Fruit fly (Drosophila melanogaster) whole organism: Measurements from ENCODE around the gene Msr-110.

ENCODE experiments used
- CG8478 ChIP-seq: fragments of >200 bp; optimal IDR thresholded peaks from 2 replicates; lab custom pipeline; 2018; ENCODE audit warnings: inconsistent platforms
- Dll ChIP-seq: fragments of >200 bp; optimal IDR thresholded peaks from 2 replicates; lab custom pipeline; 2017
- EcR ChIP-seq, 2 experiments: fragments of >200 bp; optimal IDR thresholded peaks; 2 replicates each; lab custom pipeline; 2017; ENCODE audit warnings: missing biosample characterization in 2 of 2, missing genetic modification characterization in 2 of 2, missing genetic modification reagents in 2 of 2
- pan ChIP-seq: fragments of >200 bp; optimal IDR thresholded peaks from 2 replicates; lab custom pipeline; 2017
- psq ChIP-seq: fragments of >200 bp; optimal IDR thresholded peaks from 2 replicates; lab custom pipeline; 2017
- usp ChIP-seq: fragments of >200 bp; optimal IDR thresholded peaks from 2 replicates; lab custom pipeline; 2017; ENCODE audit warnings: missing biosample characterization, missing genetic modification characterization, mixed read lengths

Gene Msr-110

DNA sequence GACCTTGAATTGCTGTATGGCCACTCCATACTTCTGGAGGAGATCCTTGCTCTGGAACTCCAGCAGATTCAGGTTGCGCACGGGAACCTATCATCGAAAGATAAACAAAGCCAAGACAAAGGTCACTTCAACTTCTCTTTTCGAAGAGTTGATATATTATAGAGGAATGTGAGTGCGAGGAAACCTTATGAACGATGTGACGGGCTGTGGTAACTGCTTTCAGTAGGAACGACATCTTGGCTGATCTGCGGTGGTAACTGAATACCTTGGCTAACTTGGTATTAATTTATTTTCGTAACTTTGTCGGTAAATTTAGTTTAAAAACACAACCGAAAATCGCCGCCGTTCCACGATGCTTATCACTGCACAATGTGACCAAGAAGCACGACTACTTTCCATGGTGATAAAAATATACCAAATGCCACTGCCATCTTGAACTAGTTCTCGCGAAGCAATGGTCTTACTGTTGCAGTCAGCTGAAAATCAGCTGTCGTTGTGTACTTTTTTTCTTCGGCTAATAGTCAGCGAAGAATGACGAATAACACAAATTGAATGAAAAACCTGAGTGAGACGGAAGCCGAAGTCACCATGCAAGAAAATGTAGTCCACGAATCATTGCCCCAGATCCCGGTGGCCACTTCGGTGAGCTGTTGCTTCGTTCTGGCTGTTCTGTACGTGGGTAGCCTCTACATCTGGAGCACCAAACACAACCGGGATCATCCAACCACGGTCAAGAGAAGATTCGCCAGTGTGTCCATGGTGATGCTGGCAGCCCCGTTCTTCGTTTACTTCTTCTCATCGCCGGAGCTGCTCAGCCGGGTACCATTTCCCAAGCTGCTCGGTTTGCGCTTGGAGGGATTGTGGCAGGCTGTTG lies 13.6 kb downstream of the Msr-110 start, which contains the start of the genes ScsbetaG and Sras:
Gene ScsbetaG, minus strand, starts transcription at position 383 of the 874 bp plus-strand sequence.
Gene Sras, plus strand, starts transcription at position 466 of the 874 bp plus-strand sequence.
- no peak for TF ChIP-seq CG8478 (lab: Kevin White, UChicago)
- no peak for TF ChIP-seq pan (lab: Kevin White, UChicago)
- TF ChIP-seq Dll (lab: Kevin White, UChicago), result no peak
- TF ChIP-seq EcR (GFP tag; optimal IDR thresholded peaks at IDR 0.05; lab: Kevin White, UChicago), result no peak
- no peak for TF ChIP-seq usp
- TF ChIP-seq psq (lab: Kevin White, UChicago), result no peak

dm6 chr3L:5562584-5562983 lies 14.6 kb downstream of the Msr-110 start:
- TF ChIP-seq usp (no peak), Dll (lab: Kevin White, UChicago) (no peak), CG8478 (lab: Kevin White, UChicago) (no peak), EcR (GFP tag; optimal IDR thresholded peaks at IDR 0.05; lab: Kevin White, UChicago) (no peak), psq (lab: Kevin White, UChicago) (no peak), pan (lab: Kevin White, UChicago) (no peak)

dm6 chr3L:5561341-5561740 lies 15.8 kb downstream of the Msr-110 start, which contains the start of gene sinu:
TSS of gene sinu (minus strand) at chr3L:5561598.
- TF ChIP-seq usp, result no peak
- no peak for TF ChIP-seq EcR (GFP tag; optimal IDR thresholded peaks at IDR 0.05; lab: Kevin White, UChicago)

dm6 chr3L:5556195-5556594 lies 21.0 kb downstream of the Msr-110 start:
- no peak for TF ChIP-seq usp
- TF ChIP-seq EcR (GFP tag; optimal IDR thresholded peaks at IDR 0.05; lab: Kevin White, UChicago), result no peak
- no peak for TF ChIP-seq psq (lab: Kevin White, UChicago)
- no peak for TF ChIP-seq Dll (lab: Kevin White, UChicago)
- TF ChIP-seq CG8478 (lab: Kevin White, UChicago), result no peak
- TF ChIP-seq pan (lab: Kevin White, UChicago), result no peak

- TF ChIP-seq psq (lab: Kevin White, UChicago) (no peak), CG8478 (lab: Kevin White, UChicago) (no peak), pan (lab: Kevin White, UChicago) (no peak), usp (no peak), Dll (lab: Kevin White, UChicago) (no peak), EcR (GFP tag; optimal IDR thresholded peaks at IDR 0.05; lab: Kevin White, UChicago) (no peak)
Observed at dm6 chr3L:5554377-5554776, 22.8 kb downstream of the Msr-110 start.

dm6 chr3L:5553717-5554116 lies 23.4 kb downstream of the Msr-110 start:
- TF ChIP-seq psq (lab: Kevin White, UChicago) (no peak), Dll (lab: Kevin White, UChicago) (no peak), pan (lab: Kevin White, UChicago) (no peak), usp (no peak), CG8478 (lab: Kevin White, UChicago) (no peak), EcR (GFP tag; optimal IDR thresholded peaks at IDR 0.05; lab: Kevin White, UChicago) (no peak)

DNA sequence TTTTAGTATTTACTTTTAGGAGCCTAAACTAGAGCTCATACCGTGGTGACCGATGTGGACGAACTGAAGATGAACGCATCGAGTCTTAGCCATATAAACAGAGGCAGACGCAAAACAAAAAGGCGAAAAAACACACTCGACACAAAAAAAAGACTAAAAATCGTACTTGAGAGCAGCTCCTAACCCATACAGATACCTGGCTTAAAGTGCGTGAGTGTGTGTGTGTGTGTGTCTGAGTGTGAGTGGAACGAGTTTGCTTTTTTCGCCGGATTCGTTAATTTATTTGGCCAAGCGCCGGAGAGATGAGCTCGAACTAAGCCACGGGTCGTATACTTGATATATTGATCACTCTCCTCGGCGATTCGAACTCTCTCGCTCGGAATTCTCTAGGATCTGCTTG lies 26.1 kb downstream of the Msr-110 start, which contains the start of gene frm:
Gene frm, minus strand, starts transcription at position 73 of the 400 bp plus-strand sequence.
- no peak for TF ChIP-seq psq (lab: Kevin White, UChicago)
- no peak for TF ChIP-seq pan (lab: Kevin White, UChicago)
- TF ChIP-seq usp, result no peak
- no peak for TF ChIP-seq EcR (GFP tag; optimal IDR thresholded peaks at IDR 0.05; lab: Kevin White, UChicago)
- no peak for TF ChIP-seq Dll (lab: Kevin White, UChicago)
- no peak for TF ChIP-seq CG8478 (lab: Kevin White, UChicago)

DNA sequence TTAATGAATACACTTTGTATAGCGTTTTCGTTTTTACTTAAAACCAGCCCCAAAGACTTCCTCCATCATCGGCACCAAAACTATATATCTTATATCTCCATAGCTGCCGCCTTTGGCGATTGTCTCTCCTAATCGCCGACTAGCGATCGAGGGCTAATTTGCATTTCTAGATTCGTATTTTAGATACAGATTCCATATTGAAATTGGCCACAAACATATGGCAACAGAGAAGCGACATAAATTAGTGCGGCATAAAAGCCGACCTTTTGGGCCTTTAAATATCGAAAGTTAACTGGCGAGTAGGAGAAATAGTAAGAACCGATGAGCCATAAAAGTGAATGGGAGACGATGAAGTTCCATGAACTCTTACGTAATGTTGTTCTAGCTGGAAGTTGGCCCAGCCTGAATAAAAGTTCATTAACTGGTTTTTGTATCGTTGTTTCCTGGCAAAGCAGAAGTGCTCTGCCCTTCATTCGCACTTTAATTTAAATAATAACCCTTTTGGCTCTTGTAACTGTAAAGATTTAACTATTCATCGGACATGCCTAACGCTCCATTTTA lies 28.5 kb downstream of the Msr-110 start:
- TF ChIP-seq pan (lab: Kevin White, UChicago) (no peak), usp (no peak), Dll (lab: Kevin White, UChicago) (no peak), CG8478 (lab: Kevin White, UChicago) (no peak), EcR (GFP tag; optimal IDR thresholded peaks at IDR 0.05; lab: Kevin White, UChicago) (no peak)

- no peak for TF ChIP-seq CG8478 (lab: Kevin White, UChicago)
- TF ChIP-seq Dll (lab: Kevin White, UChicago), result no peak
- no peak for TF ChIP-seq psq (lab: Kevin White, UChicago)
- TF ChIP-seq EcR (GFP tag; optimal IDR thresholded peaks at IDR 0.05; lab: Kevin White, UChicago), result no peak
- TF ChIP-seq pan (lab: Kevin White, UChicago), result no peak
- no peak for TF ChIP-seq usp
Observed at dm6 chr3L:5542772-5543371, 34.3 kb downstream of the Msr-110 start.

DNA sequence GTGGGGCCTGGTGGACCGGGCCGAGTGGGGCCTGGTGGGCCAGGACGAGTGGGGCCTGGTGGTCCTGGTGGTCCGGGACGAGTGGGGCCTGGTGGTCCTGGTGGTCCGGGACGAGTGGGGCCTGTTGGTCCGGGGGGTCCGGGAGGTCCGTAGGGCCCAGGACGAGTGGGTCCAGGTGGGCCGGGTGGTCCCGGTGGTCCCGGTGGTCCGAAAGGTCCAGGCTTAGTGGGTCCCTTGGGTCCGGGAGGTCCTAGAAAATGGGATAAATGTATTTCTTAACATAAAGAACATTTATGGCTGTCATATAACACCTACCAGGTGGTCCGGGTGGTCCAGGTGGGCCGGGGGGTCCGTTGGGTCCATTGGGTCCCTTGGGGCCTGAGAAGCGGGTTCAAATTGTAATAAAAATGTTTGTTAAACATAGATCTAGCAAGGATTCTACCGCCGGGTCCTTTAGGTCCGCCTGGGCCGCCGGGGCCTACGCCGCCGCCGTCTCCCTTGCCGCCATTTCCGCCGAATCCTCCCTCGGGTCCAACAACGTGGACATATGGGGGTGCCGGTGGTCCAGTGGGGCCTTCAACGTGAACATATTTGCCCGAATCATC lies 36.4 kb downstream of the Msr-110 start:
- TF ChIP-seq pan (lab: Kevin White, UChicago) (no peak), Dll (lab: Kevin White, UChicago) (peak; percentile 14)

dm6 chr3L:5535659-5536058 lies 41.5 kb downstream of the Msr-110 start, which contains the start of gene CG13285:
TSS of gene CG13285 (minus strand) at chr3L:5535759.
- TF ChIP-seq psq (lab: Kevin White, UChicago) (no peak), Dll (lab: Kevin White, UChicago) (no peak), CG8478 (lab: Kevin White, UChicago) (no peak), pan (lab: Kevin White, UChicago) (no peak), EcR (GFP tag; optimal IDR thresholded peaks at IDR 0.05; lab: Kevin White, UChicago) (peak in 1 of 2 experiments; percentile 6), usp (no peak)
